Fruit fly (Drosophila melanogaster): Measurements from ENCODE around the gene mRpL13.

dm6 chr2L:18844917-18845509 lies 14.0 kb downstream of the mRpL13 start, which contains the start of gene CG17321:
- no peak for TF ChIP-seq CG8478 (optimal IDR thresholded peaks at IDR 0.05)
- TF ChIP-seq CTCF (optimal IDR thresholded peaks at IDR 0.05), result no peak
